Fruit fly (Drosophila melanogaster) whole organism, larva: Measurements from ENCODE around the gene CG32264.

Experiments used
- noc ChIP-seq: fragments of 200-800 bp; sonication (Bioruptor generic); optimal IDR thresholded peaks from 3 replicates; lab custom pipeline; 2019; ENCODE audit warnings: missing biosample characterization, mild to moderate bottlenecking, missing genetic modification characterization, moderate library complexity

The CG32264 gene

dm6 chr3L:3806330-3806729, at the start of gene CG32264, which contains the start of the genes ntc and IntS10:
TSS of gene CG32264 (minus strand) at chr3L:3806459.
TSS of gene ntc (minus strand) at chr3L:3806459.
TSS of gene IntS10 (plus strand) at chr3L:3806710.
- TF ChIP-seq noc (tag; lab: Kevin White, UChicago): peak; percentile 72

dm6 chr3L:3856004-3856403, 49.7 kb upstream of the CG32264 start:
- no peak for TF ChIP-seq noc (tag; lab: Kevin White, UChicago)

- TF ChIP-seq noc (tag; lab: Kevin White, UChicago): no peak
Measured at dm6 chr3L:3855194-3855980, 49.1 kb upstream of the CG32264 start.

- TF ChIP-seq noc (tag; lab: Kevin White, UChicago): no peak
Measured at dm6 chr3L:3852842-3853241, 46.6 kb upstream of the CG32264 start.

- TF ChIP-seq noc (tag; lab: Kevin White, UChicago): no peak
Measured at dm6 chr3L:3851847-3852246, 45.6 kb upstream of the CG32264 start.

dm6 chr3L:3851048-3851447, 44.8 kb upstream of the CG32264 start:
- no peak for TF ChIP-seq noc (tag; lab: Kevin White, UChicago)

- TF ChIP-seq noc (tag; lab: Kevin White, UChicago): no peak
Measured at dm6 chr3L:3850477-3850876, 44.2 kb upstream of the CG32264 start.

- TF ChIP-seq noc (tag; lab: Kevin White, UChicago): peak; percentile 35
Measured at dm6 chr3L:3849763-3850162, 43.5 kb upstream of the CG32264 start.

- TF ChIP-seq noc (tag; lab: Kevin White, UChicago): no peak
Measured at dm6 chr3L:3848687-3849270, 42.5 kb upstream of the CG32264 start.

dm6 chr3L:3847810-3848326, 41.6 kb upstream of the CG32264 start:
- TF ChIP-seq noc (tag; lab: Kevin White, UChicago): peak; percentile 14

dm6 chr3L:3845815-3846375, 39.6 kb upstream of the CG32264 start, which contains the start of gene Awh:
TSS of gene Awh (plus strand) at chr3L:3846206.
- no peak for TF ChIP-seq noc (tag; lab: Kevin White, UChicago)

- no peak for TF ChIP-seq noc (tag; lab: Kevin White, UChicago)
Measured at dm6 chr3L:3842981-3843701, 36.9 kb upstream of the CG32264 start.

dm6 chr3L:3828111-3828510, 21.9 kb upstream of the CG32264 start:
- TF ChIP-seq noc (tag; lab: Kevin White, UChicago): no peak

- no peak for TF ChIP-seq noc (tag; lab: Kevin White, UChicago)
Measured at dm6 chr3L:3826541-3826940, 20.3 kb upstream of the CG32264 start.

dm6 chr3L:3825884-3826283, 19.6 kb upstream of the CG32264 start:
- TF ChIP-seq noc (tag; lab: Kevin White, UChicago): no peak

dm6 chr3L:3825485-3825813, 19.2 kb upstream of the CG32264 start:
- TF ChIP-seq noc (tag; lab: Kevin White, UChicago): no peak
